Fruit fly (Drosophila melanogaster): ENCODE results near the gene Qtzl.
A peak's percentile ranks its signal among the peaks of the same experiment; 100 is the strongest.

The Qtzl gene

dm6 chr2L:12029594-12030197 lies 34.2 kb downstream of the Qtzl start:
- TF ChIP-seq Rel (GFP tag; optimal IDR thresholded peaks at IDR 0.05) (no peak), Rel (tag; optimal IDR thresholded peaks at IDR 0.05) (peak; percentile 15), Dif (GFP tag; optimal IDR thresholded peaks at IDR 0.05; ENCODE audit: partially characterized antibody) (peak; percentile 2), N (GFP tag; optimal IDR thresholded peaks at IDR 0.05) (no peak), Hr78 (GFP tag; optimal IDR thresholded peaks at IDR 0.05) (no peak), dsf (GFP tag; optimal IDR thresholded peaks at IDR 0.05; ENCODE audit: borderline replicate concordance) (no peak), Dfd (GFP tag; optimal IDR thresholded peaks at IDR 0.05) (no peak), rgr (GFP tag; optimal IDR thresholded peaks at IDR 0.05) (no peak), br (GFP tag; optimal IDR thresholded peaks at IDR 0.05) (peak; percentile 51), Hr83 (GFP tag; optimal IDR thresholded peaks at IDR 0.05; ENCODE audit: poor library complexity, severe bottlenecking) (no peak), foxo (GFP tag; optimal IDR thresholded peaks at IDR 0.05) (no peak), dl (GFP tag; optimal IDR thresholded peaks at IDR 0.05; ENCODE audit: insufficient read depth in 1 of 2, partially characterized antibody in 2 of 2) (no peak), tai (GFP tag; optimal IDR thresholded peaks at IDR 0.05) (no peak), OdsH (GFP tag; optimal IDR thresholded peaks at IDR 0.05) (no peak), fru (GFP tag; optimal IDR thresholded peaks at IDR 0.05) (no peak), h (GFP tag; optimal IDR thresholded peaks at IDR 0.05) (peak; percentile 67), sage (GFP tag; optimal IDR thresholded peaks at IDR 0.05) (no peak), Abd-B (GFP tag; optimal IDR thresholded peaks at IDR 0.05) (no peak), Mio (GFP tag; optimal IDR thresholded peaks at IDR 0.05) (no peak), dmrt93B (GFP tag; optimal IDR thresholded peaks at IDR 0.05) (no peak), brk (GFP tag; optimal IDR thresholded peaks at IDR 0.05) (no peak), ey (GFP tag; optimal IDR thresholded peaks at IDR 0.05) (no peak), jim (GFP tag; optimal IDR thresholded peaks at IDR 0.05) (no peak), psq (GFP tag; optimal IDR thresholded peaks at IDR 0.05) (no peak), Sp1 (GFP tag; optimal IDR thresholded peaks at IDR 0.05) (peak; percentile 48), CG9705 (GFP tag; optimal IDR thresholded peaks at IDR 0.05) (no peak), usp (GFP tag; optimal IDR thresholded peaks at IDR 0.05) (no peak), Jra (GFP tag; optimal IDR thresholded peaks at IDR 0.05) (no peak), sv (GFP tag; optimal IDR thresholded peaks at IDR 0.05) (no peak), woc (GFP tag; optimal IDR thresholded peaks at IDR 0.05) (no peak), CG32264 (GFP tag; optimal IDR thresholded peaks at IDR 0.05) (no peak), Myc (optimal IDR thresholded peaks at IDR 0.05) (no peak), Hnf4 (GFP tag; optimal IDR thresholded peaks at IDR 0.05) (no peak), GATAd (GFP tag; optimal IDR thresholded peaks at IDR 0.05) (no peak), Vsx2 (GFP tag; optimal IDR thresholded peaks at IDR 0.05; ENCODE audit: partially characterized antibody) (no peak), lola (GFP tag; optimal IDR thresholded peaks at IDR 0.05) (no peak), HLH106 (tag; optimal IDR thresholded peaks at IDR 0.05) (no peak), CrebA (GFP tag; optimal IDR thresholded peaks at IDR 0.05; ENCODE audit: borderline replicate concordance) (no peak)

dm6 chr2L:12030552-12031131 lies 35.1 kb downstream of the Qtzl start:
- peak; percentile 15 for TF ChIP-seq br (GFP tag; optimal IDR thresholded peaks at IDR 0.05)
- peak; percentile 89 for TF ChIP-seq h (GFP tag; optimal IDR thresholded peaks at IDR 0.05)
- no peak for TF ChIP-seq Dfd (GFP tag; optimal IDR thresholded peaks at IDR 0.05)
- no peak for TF ChIP-seq Rel (GFP tag; optimal IDR thresholded peaks at IDR 0.05)
- TF ChIP-seq Rel (tag; optimal IDR thresholded peaks at IDR 0.05): peak; percentile 7

dm6 chr2L:12033890-12034289 lies 38.4 kb downstream of the Qtzl start, which contains the start of gene CG18788:
Gene CG18788, plus strand, starts transcription at chr2L:12034190.
- TF ChIP-seq ey (GFP tag; optimal IDR thresholded peaks at IDR 0.05) (no peak), dsf (GFP tag; optimal IDR thresholded peaks at IDR 0.05; ENCODE audit: borderline replicate concordance) (no peak), Hr83 (GFP tag; optimal IDR thresholded peaks at IDR 0.05; ENCODE audit: poor library complexity, severe bottlenecking) (no peak), Rel (GFP tag; optimal IDR thresholded peaks at IDR 0.05) (no peak), Rel (tag; optimal IDR thresholded peaks at IDR 0.05) (no peak), dl (GFP tag; optimal IDR thresholded peaks at IDR 0.05; ENCODE audit: insufficient read depth in 1 of 2, partially characterized antibody in 2 of 2) (no peak), Dif (GFP tag; optimal IDR thresholded peaks at IDR 0.05; ENCODE audit: partially characterized antibody) (no peak), Sp1 (GFP tag; optimal IDR thresholded peaks at IDR 0.05) (no peak), OdsH (GFP tag; optimal IDR thresholded peaks at IDR 0.05) (no peak), lola (GFP tag; optimal IDR thresholded peaks at IDR 0.05) (no peak), Hnf4 (GFP tag; optimal IDR thresholded peaks at IDR 0.05) (no peak), brk (GFP tag; optimal IDR thresholded peaks at IDR 0.05) (no peak), jim (GFP tag; optimal IDR thresholded peaks at IDR 0.05) (no peak), sv (GFP tag; optimal IDR thresholded peaks at IDR 0.05) (no peak)
